Fruit fly (Drosophila melanogaster) Kc167 (cell line): Measurements from ENCODE around the gene beta-Spec.

Experiments
- Myc ChIP-seq: fragments of >200 bp; optimal IDR thresholded peaks from 2 replicates; lab custom pipeline; 2017; ENCODE audit warnings: missing external identifiers
- insv ChIP-seq: fragments of >200 bp; optimal IDR thresholded peaks from 3 replicates; lab custom pipeline; 2018; ENCODE audit warnings: missing external identifiers
- psq ChIP-seq: fragments of >200 bp; optimal IDR thresholded peaks from 2 replicates; lab custom pipeline; 2017; ENCODE audit warnings: missing external identifiers
- ttk ChIP-seq: sonication (Bioruptor generic); optimal IDR thresholded peaks from 2 replicates; lab custom pipeline; 2017; ENCODE audit warnings: missing external identifiers

DNA sequence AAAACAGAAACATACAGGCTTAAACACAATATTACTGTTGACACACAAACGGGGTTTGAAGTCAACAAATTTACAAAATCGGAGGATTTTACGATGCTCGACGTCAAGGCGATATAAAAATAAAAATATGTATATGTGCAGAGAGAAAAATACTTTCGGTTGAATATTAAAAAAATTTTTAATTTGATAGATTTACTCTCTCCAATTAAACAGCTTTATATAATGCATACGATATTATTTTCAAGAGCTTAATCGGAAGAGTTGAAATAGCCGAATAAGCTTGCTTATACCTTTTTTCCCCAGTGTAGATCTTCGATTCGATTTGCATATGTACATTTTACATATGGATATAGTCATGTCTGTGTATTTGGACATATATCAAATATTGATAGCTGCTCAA, 39.5 kb downstream of the beta-Spec start:
- TF ChIP-seq ttk (no peak), Myc (no peak), insv (lab: Kevin White, UChicago) (no peak), psq (lab: Kevin White, UChicago) (no peak)
